Fruit fly (Drosophila melanogaster): Measurements from ENCODE around the gene Nmdmc.

Gene Nmdmc

dm6 chr3R:9047561-9048465 lies 2.5 kb downstream of the Nmdmc start, which contains the start of gene Rel (continued):
- TF ChIP-seq CG33557 (GFP tag; optimal IDR thresholded peaks at IDR 0.05) (peak; percentile 79), Dbx (GFP tag; IDR thresholded peaks at IDR 0.05) (no peak), CG12769 (tag; optimal IDR thresholded peaks at IDR 0.05) (peak; percentile 99), odd (GFP tag; optimal IDR thresholded peaks at IDR 0.05) (peak; percentile 12), Scr (GFP tag; IDR thresholded peaks at IDR 0.05; ENCODE audit: partially characterized antibody) (no peak), gt (GFP tag; IDR thresholded peaks at IDR 0.05) (no peak), CG18619 (GFP tag; optimal IDR thresholded peaks at IDR 0.05) (peak; percentile 70), CG12659 (GFP tag; optimal IDR thresholded peaks at IDR 0.05) (peak; percentile 81), CG10209 (GFP tag; optimal IDR thresholded peaks at IDR 0.05) (peak; percentile 74), CG1602 (GFP tag; optimal IDR thresholded peaks at IDR 0.05) (peak; percentile 54), grn (GFP tag; optimal IDR thresholded peaks at IDR 0.05) (no peak), pros (GFP tag; optimal IDR thresholded peaks at IDR 0.05) (no peak), nmo (GFP tag; optimal IDR thresholded peaks at IDR 0.05) (peak; percentile 87), HLH3B (GFP tag; IDR thresholded peaks at IDR 0.05) (no peak), Sry-δ (GFP tag; optimal IDR thresholded peaks at IDR 0.05) (peak; percentile 68), dpn (GFP tag; optimal IDR thresholded peaks at IDR 0.05) (peak in 1 of 2 experiments; percentile 62), CG12155 (GFP tag; optimal IDR thresholded peaks at IDR 0.05) (peak; percentile 53), CG14710 (tag; optimal IDR thresholded peaks at IDR 0.05) (peak; percentile 86), NK7.1 (GFP tag; optimal IDR thresholded peaks at IDR 0.05) (no peak), CG7372 (GFP tag; IDR thresholded peaks at IDR 0.05) (no peak), ind (GFP tag; optimal IDR thresholded peaks at IDR 0.05) (peak; percentile 43), dmrt11E (tag; optimal IDR thresholded peaks at IDR 0.05) (peak; percentile 82), Atf6 (GFP tag; IDR thresholded peaks at IDR 0.05) (no peak), PHDP (tag; optimal IDR thresholded peaks at IDR 0.05) (peak; percentile 69), trem (tag; optimal IDR thresholded peaks at IDR 0.05) (peak; percentile 77), CG30403 (GFP tag; optimal IDR thresholded peaks at IDR 0.05) (peak; percentile 62), CG18262 (tag; optimal IDR thresholded peaks at IDR 0.05) (peak; percentile 88), row (GFP tag; IDR thresholded peaks at IDR 0.05) (no peak), tap (tag; optimal IDR thresholded peaks at IDR 0.05) (peak; percentile 77), CG5245 (GFP tag; optimal IDR thresholded peaks at IDR 0.05) (peak; percentile 45), CG4707 (GFP tag; optimal IDR thresholded peaks at IDR 0.05) (no peak), Optix (GFP tag; IDR thresholded peaks at IDR 0.05) (no peak), Dip2 (GFP tag; IDR thresholded peaks at IDR 0.05) (no peak), Sin3A (optimal IDR thresholded peaks at IDR 0.05) (no peak), CG1792 (GFP tag; optimal IDR thresholded peaks at IDR 0.05) (no peak), unpg (GFP tag; optimal IDR thresholded peaks at IDR 0.05) (peak; percentile 61), schlank (tag; optimal IDR thresholded peaks at IDR 0.05) (peak; percentile 45), CG17829 (tag; optimal IDR thresholded peaks at IDR 0.05) (peak; percentile 86), Oli (tag; optimal IDR thresholded peaks at IDR 0.05) (peak; percentile 69), Eip74EF (GFP tag; optimal IDR thresholded peaks at IDR 0.05) (peak in 1 of 2 experiments; percentile 24), CG1233 (GFP tag; optimal IDR thresholded peaks at IDR 0.05) (peak; percentile 42), Hey (tag; optimal IDR thresholded peaks at IDR 0.05) (no peak), Sox100B (GFP tag; optimal IDR thresholded peaks at IDR 0.05) (peak; percentile 84), CG2202 (tag; optimal IDR thresholded peaks at IDR 0.05) (peak; percentile 2), CG6654 (GFP tag; optimal IDR thresholded peaks at IDR 0.05) (peak; percentile 26), cg (GFP tag; optimal IDR thresholded peaks at IDR 0.05) (peak; percentile 75), CG13775 (GFP tag; optimal IDR thresholded peaks at IDR 0.05) (peak; percentile 76), esg (GFP tag; conservative IDR thresholded peaks at IDR 0.05) (no peak)

Measured in whole organism, embryonic.